Worm (Caenorhabditis elegans) whole organism, young adult: ENCODE data around the gene R05F9.11.

Source experiments
- cebp-1 ChIP-seq, 2 experiments: fragments of 200-800 bp in 1 of 2; sonication (Bioruptor generic) in 1 of 2; sonication (generic microtip) in 1 of 2; IDR thresholded peaks in 1 of 2; optimal IDR thresholded peaks in 1 of 2; 2 replicates each; pipeline versions ENCODE4 v1.3.6 to Lab custom; 2017 to 2022; ENCODE audit warnings: missing compliant biosample characterization in 2 of 2, missing genetic modification characterization in 2 of 2, mild to moderate bottlenecking in 1 of 2, missing genetic modification reagents in 1 of 2, moderate library complexity in 1 of 2
- dpl-1 ChIP-seq: fragments of 150-350 bp; optimal IDR thresholded peaks from 2 replicates; lab custom pipeline; 2014; ENCODE audit warnings: missing biosample characterization, missing genetic modification reagents, missing genetic modification characterization
- efl-1 ChIP-seq: fragments of 150-350 bp; optimal IDR thresholded peaks from 2 replicates; lab custom pipeline; 2014; ENCODE audit warnings: missing biosample characterization, missing genetic modification reagents, missing genetic modification characterization
- lsy-27 ChIP-seq: sonication (generic microtip); optimal IDR thresholded peaks from 2 replicates; lab custom pipeline; 2017; ENCODE audit warnings: missing genetic modification characterization, mild to moderate bottlenecking, missing compliant biosample characterization, antibody characterized with exemption, missing genotype, borderline replicate concordance; ENCODE audit not compliant: insufficient read depth
- ztf-22 ChIP-seq: fragments of 200-800 bp; sonication (Bioruptor generic); optimal IDR thresholded peaks from 2 replicates; lab custom pipeline; 2018; ENCODE audit warnings: mild to moderate bottlenecking, missing genetic modification characterization, moderate library complexity, missing compliant biosample characterization

ce11 chrII:4870691-4871090 lies 43.3 kb downstream of the R05F9.11 start, which contains the start of gene col-20:
- no peak for TF ChIP-seq ztf-22 (GFP tag; lab: Kevin White, UChicago)
- TF ChIP-seq cebp-1 (GFP tag; IDR thresholded peaks at IDR 0.05; lab: Robert Waterston, UW): no peak
- no peak for TF ChIP-seq cebp-1 (tag; optimal IDR thresholded peaks at IDR 0.05; lab: Kevin White, UChicago)
- TF ChIP-seq dpl-1 (GFP tag; lab: Kevin White, UChicago): no peak
- TF ChIP-seq lsy-27 (tag; lab: Kevin White, UChicago): no peak
- no peak for TF ChIP-seq efl-1 (GFP tag; lab: Kevin White, UChicago)
